Fruit fly (Drosophila melanogaster) whole organism, embryonic: Measurements from ENCODE around the gene Pph13.

Experiments used
- B-H2 ChIP-seq: fragments of 200-800 bp; sonication (Bioruptor generic); optimal IDR thresholded peaks from 2 replicates; lab custom pipeline; 2018; ENCODE audit warnings: missing biosample characterization, mild to moderate bottlenecking, missing genetic modification characterization
- BEAF-32 ChIP-seq: fragments of 200-800 bp; sonication (Bioruptor generic); optimal IDR thresholded peaks from 3 replicates; lab custom pipeline; 2017; ENCODE audit warnings: missing biosample characterization, missing genetic modification characterization, mild to moderate bottlenecking, moderate library complexity, missing genetic modification reagents
- Bdp1 ChIP-seq: fragments of 200-800 bp; sonication (Bioruptor generic); optimal IDR thresholded peaks from 3 replicates; lab custom pipeline; 2016; ENCODE audit warnings: missing biosample characterization, missing genetic modification characterization
- BtbVII ChIP-seq: fragments of 200-800 bp; sonication (Bioruptor generic); optimal IDR thresholded peaks from 3 replicates; lab custom pipeline; 2017; ENCODE audit warnings: missing biosample characterization, mild to moderate bottlenecking, missing genetic modification characterization
- CG10366 ChIP-seq: fragments of 200-800 bp; sonication (Bioruptor generic); IDR thresholded peaks from 2 replicates; pipeline ENCODE4 v1.3.6; 2022; ENCODE audit warnings: missing biosample characterization, missing genetic modification characterization
- CG11093 ChIP-seq: fragments of 200-800 bp; sonication (Bioruptor generic); IDR thresholded peaks from 3 replicates; pipeline ENCODE4 v1.3.6; 2022; ENCODE audit warnings: missing biosample characterization, missing genetic modification characterization
- CG11560 ChIP-seq: fragments of 200-800 bp; sonication (Bioruptor generic); IDR thresholded peaks from 3 replicates; pipeline ENCODE4 v1.3.6; 2022; ENCODE audit warnings: missing biosample characterization, missing genetic modification characterization
- CG13287 ChIP-seq: fragments of 200-800 bp; sonication (Bioruptor generic); IDR thresholded peaks from 2 replicates; pipeline ENCODE4 v1.3.6; 2022; ENCODE audit warnings: missing biosample characterization, missing genetic modification characterization; ENCODE audit not compliant: partially characterized antibody
- CG13894 ChIP-seq: fragments of 200-800 bp; sonication (Bioruptor generic); optimal IDR thresholded peaks from 3 replicates; lab custom pipeline; 2018; ENCODE audit warnings: missing biosample characterization, mild to moderate bottlenecking, missing genetic modification characterization, moderate library complexity
- CG17186 ChIP-seq: fragments of 200-800 bp; sonication (Bioruptor generic); optimal IDR thresholded peaks from 3 replicates; lab custom pipeline; 2017; ENCODE audit warnings: missing biosample characterization, missing genetic modification reagents, missing genetic modification characterization
- CG17912 ChIP-seq: fragments of 200-800 bp; sonication (Bioruptor generic); optimal IDR thresholded peaks from 2 replicates; lab custom pipeline; 2018; ENCODE audit warnings: missing biosample characterization, mild to moderate bottlenecking, missing genetic modification characterization
- CG18619 ChIP-seq: fragments of 200-800 bp; sonication (Bioruptor generic); optimal IDR thresholded peaks from 3 replicates; lab custom pipeline; 2017; ENCODE audit warnings: missing biosample characterization, mild to moderate bottlenecking, missing genetic modification characterization
- CG2678 ChIP-seq: fragments of 200-800 bp; sonication (Bioruptor generic); optimal IDR thresholded peaks from 3 replicates; lab custom pipeline; 2019; ENCODE audit warnings: missing biosample characterization, mild to moderate bottlenecking, missing genetic modification characterization, moderate library complexity
- CG42726 ChIP-seq: fragments of 200-800 bp; sonication (Bioruptor generic); IDR thresholded peaks from 2 replicates; pipeline ENCODE4 v1.3.6; 2022; ENCODE audit warnings: missing biosample characterization, missing genetic modification characterization; ENCODE audit not compliant: partially characterized antibody
- CG6791 ChIP-seq: fragments of 200-800 bp; sonication (Bioruptor generic); IDR thresholded peaks from 3 replicates; pipeline ENCODE4 v1.3.6; 2022; ENCODE audit warnings: missing biosample characterization, missing genetic modification characterization; ENCODE audit not compliant: partially characterized antibody
- CG7786 ChIP-seq: fragments of 200-800 bp; sonication (Bioruptor generic); optimal IDR thresholded peaks from 2 replicates; lab custom pipeline; 2016; ENCODE audit warnings: missing biosample characterization, missing genetic modification characterization
- CG7839 ChIP-seq: fragments of 200-800 bp; sonication (Bioruptor generic); optimal IDR thresholded peaks from 3 replicates; lab custom pipeline; 2018; ENCODE audit warnings: missing biosample characterization, mild to moderate bottlenecking, missing genetic modification characterization, moderate library complexity
- CG9215 ChIP-seq: fragments of 200-800 bp; sonication (Bioruptor generic); IDR thresholded peaks from 2 replicates; pipeline ENCODE4 v1.3.6; 2022; ENCODE audit warnings: missing biosample characterization, missing genetic modification characterization
- CHES-1-like ChIP-seq: fragments of 200-800 bp; sonication (Bioruptor generic); optimal IDR thresholded peaks from 2 replicates; lab custom pipeline; 2016; ENCODE audit warnings: missing biosample characterization, missing genetic modification characterization
- CkIIα-i1 ChIP-seq: fragments of 200-800 bp; sonication (Bioruptor generic); IDR thresholded peaks from 2 replicates; pipeline ENCODE4 v1.3.6; 2022; ENCODE audit warnings: missing biosample characterization, missing genetic modification characterization
- CrebB ChIP-seq: fragments of 200-800 bp; sonication (Bioruptor generic); optimal IDR thresholded peaks from 3 replicates; lab custom pipeline; 2018; ENCODE audit warnings: missing biosample characterization, mild to moderate bottlenecking, missing genetic modification characterization
- D19B ChIP-seq: fragments of 200-800 bp; sonication (Bioruptor generic); optimal IDR thresholded peaks from 2 replicates; lab custom pipeline; 2017; ENCODE audit warnings: missing biosample characterization, mild to moderate bottlenecking, missing genetic modification characterization
- Dek ChIP-seq: fragments of 200-800 bp; sonication (Bioruptor generic); optimal IDR thresholded peaks from 3 replicates; lab custom pipeline; 2019; ENCODE audit warnings: missing biosample characterization, mild to moderate bottlenecking, missing genetic modification characterization, moderate library complexity
- Ets65A ChIP-seq: fragments of 200-800 bp; sonication (Bioruptor generic); peaks from one replicate; lab custom pipeline; 2016; ENCODE audit warnings: missing biosample characterization, missing genetic modification characterization
- GATAe ChIP-seq: fragments of 200-800 bp; sonication (Bioruptor generic); conservative IDR thresholded peaks from 2 replicates; pipeline ENCODE4 v1.3.6; 2022; ENCODE audit warnings: missing biosample characterization, missing genetic modification characterization
- HHEX ChIP-seq: fragments of 200-800 bp; sonication (Bioruptor generic); optimal IDR thresholded peaks from 3 replicates; lab custom pipeline; 2017; ENCODE audit warnings: missing biosample characterization, mild to moderate bottlenecking, missing genetic modification characterization, missing genetic modification reagents
- Hr51 ChIP-seq, 2 experiments: fragments of 200-800 bp; sonication (Bioruptor generic); optimal IDR thresholded peaks; 2 replicates in 1 of 2; 3 replicates in 1 of 2; lab custom pipeline; 2016 to 2018; ENCODE audit warnings: missing biosample characterization in 2 of 2, missing genetic modification characterization in 2 of 2, mild to moderate bottlenecking in 1 of 2, moderate library complexity in 1 of 2
- MBD-R2 ChIP-seq: fragments of 200-800 bp; sonication (Bioruptor generic); IDR thresholded peaks from 2 replicates; pipeline ENCODE4 v1.3.6; 2022; ENCODE audit warnings: missing biosample characterization, missing genetic modification characterization
- Med ChIP-seq: fragments of 200-800 bp; sonication (Bioruptor generic); peaks from one replicate; lab custom pipeline; 2016; ENCODE audit warnings: missing biosample characterization, missing genetic modification characterization, mild to moderate bottlenecking, inconsistent platforms, moderate library complexity
- Oli ChIP-seq: fragments of 200-800 bp; sonication (Bioruptor generic); optimal IDR thresholded peaks from 2 replicates; lab custom pipeline; 2018; ENCODE audit warnings: missing biosample characterization, mild to moderate bottlenecking, missing genetic modification characterization, moderate library complexity
- Optix ChIP-seq: fragments of 200-800 bp; sonication (Bioruptor generic); IDR thresholded peaks from 3 replicates; pipeline ENCODE4 v1.3.6; 2022; ENCODE audit warnings: missing biosample characterization, missing genetic modification characterization
- Scr ChIP-seq: fragments of 200-800 bp; sonication (Bioruptor generic); IDR thresholded peaks from 2 replicates; pipeline ENCODE4 v1.3.6; 2022; ENCODE audit warnings: missing biosample characterization, missing genetic modification characterization; ENCODE audit not compliant: partially characterized antibody
- corto ChIP-seq: fragments of 200-800 bp; sonication (Bioruptor generic); optimal IDR thresholded peaks from 2 replicates; lab custom pipeline; 2016; ENCODE audit warnings: missing biosample characterization, mild to moderate bottlenecking, missing genetic modification characterization, moderate library complexity
- ems ChIP-seq: fragments of 200-800 bp; sonication (Bioruptor generic); optimal IDR thresholded peaks from 3 replicates; lab custom pipeline; 2016; ENCODE audit warnings: missing biosample characterization, missing genetic modification characterization
- esg ChIP-seq: fragments of 200-800 bp; sonication (Bioruptor generic); conservative IDR thresholded peaks from 2 replicates; pipeline ENCODE4 v1.3.6; 2022; ENCODE audit warnings: missing biosample characterization, missing genetic modification characterization
- fu2 ChIP-seq: fragments of 200-800 bp; sonication (Bioruptor generic); optimal IDR thresholded peaks from 2 replicates; lab custom pipeline; 2016; ENCODE audit warnings: missing biosample characterization, missing genetic modification characterization
- gro ChIP-seq: fragments of 200-800 bp; sonication (Bioruptor generic); optimal IDR thresholded peaks from 2 replicates; lab custom pipeline; 2016; ENCODE audit warnings: missing biosample characterization, missing genetic modification characterization
- gsb-n ChIP-seq: fragments of 200-800 bp; sonication (Bioruptor generic); optimal IDR thresholded peaks from 3 replicates; lab custom pipeline; 2018; ENCODE audit warnings: missing biosample characterization, mild to moderate bottlenecking, missing genetic modification characterization
- hbn ChIP-seq: fragments of 200-800 bp; sonication (Bioruptor generic); IDR thresholded peaks from 2 replicates; pipeline ENCODE4 v1.3.6; 2022; ENCODE audit warnings: missing biosample characterization, missing genetic modification characterization; ENCODE audit not compliant: partially characterized antibody
- lmd ChIP-seq: fragments of 200-800 bp; sonication (Bioruptor generic); IDR thresholded peaks from 2 replicates; pipeline ENCODE4 v1.3.6; 2022; ENCODE audit warnings: missing biosample characterization, missing genetic modification characterization
- mam ChIP-seq: fragments of 200-800 bp; sonication (Bioruptor generic); optimal IDR thresholded peaks from 3 replicates; lab custom pipeline; 2016; ENCODE audit warnings: missing biosample characterization, missing genetic modification characterization
- nerfin-2 ChIP-seq: fragments of 200-800 bp; sonication (Bioruptor generic); IDR thresholded peaks from 2 replicates; pipeline ENCODE4 v1.3.6; 2022; ENCODE audit warnings: missing biosample characterization, missing genetic modification characterization; ENCODE audit not compliant: partially characterized antibody
- oc ChIP-seq: fragments of 200-800 bp; sonication (Bioruptor generic); optimal IDR thresholded peaks from 2 replicates; lab custom pipeline; 2018; ENCODE audit warnings: missing biosample characterization, mild to moderate bottlenecking, missing genetic modification characterization, moderate library complexity
- pho ChIP-seq: fragments of 200-800 bp; sonication (Bioruptor generic); optimal IDR thresholded peaks from 2 replicates; lab custom pipeline; 2016; ENCODE audit warnings: missing biosample characterization, missing genetic modification characterization
- rib ChIP-seq: fragments of 200-800 bp; sonication (Bioruptor generic); IDR thresholded peaks from 2 replicates; pipeline ENCODE4 v1.3.6; 2022; ENCODE audit warnings: missing biosample characterization, missing genetic modification characterization
- run ChIP-seq: fragments of 200-800 bp; sonication (Bioruptor generic); optimal IDR thresholded peaks from 3 replicates; lab custom pipeline; 2018; ENCODE audit warnings: missing biosample characterization, mild to moderate bottlenecking, missing genetic modification characterization
- sens-2 ChIP-seq: fragments of 200-800 bp; sonication (Bioruptor generic); IDR thresholded peaks from 2 replicates; pipeline ENCODE4 v1.3.6; 2022; ENCODE audit warnings: missing biosample characterization, missing genetic modification characterization
- slou ChIP-seq: fragments of 200-800 bp; sonication (Bioruptor generic); optimal IDR thresholded peaks from 3 replicates; lab custom pipeline; 2016; ENCODE audit warnings: missing biosample characterization, missing genetic modification characterization
- stc ChIP-seq: fragments of 200-800 bp; sonication (Bioruptor generic); IDR thresholded peaks from 2 replicates; pipeline ENCODE4 v1.3.6; 2022; ENCODE audit warnings: missing biosample characterization, missing genetic modification characterization
- vnd ChIP-seq: fragments of 200-800 bp; sonication (Bioruptor generic); IDR thresholded peaks from 3 replicates; pipeline ENCODE4 v1.3.6; 2022; ENCODE audit warnings: missing biosample characterization, missing genetic modification characterization; ENCODE audit not compliant: partially characterized antibody

The Pph13 gene

dm6 chr2L:568030-568429, 9.3 kb upstream of the Pph13 start, which contains the start of the genes Nle and Sf3b1 (continued):
- TF ChIP-seq rib (GFP tag; lab: Robert Waterston, UW) = no peak
- TF ChIP-seq CG17912 (GFP tag; lab: Kevin White, UChicago) = peak; percentile 50
- TF ChIP-seq corto (GFP tag; lab: Kevin White, UChicago) = no peak
- TF ChIP-seq CG17186 (GFP tag; lab: Kevin White, UChicago) = peak; percentile 54
- TF ChIP-seq CG10366 (GFP tag; lab: Robert Waterston, UW) = peak; percentile 8; the same call in 1 of the 2 replicates
- peak; percentile 85 for TF ChIP-seq CG6791 (GFP tag; lab: Robert Waterston, UW)
- TF ChIP-seq pho = peak; percentile 48
- peak; percentile 90 for TF ChIP-seq CG11560
- TF ChIP-seq sens-2 (GFP tag; lab: Robert Waterston, UW) = no peak
- TF ChIP-seq HHEX (GFP tag; lab: Kevin White, UChicago) = no peak
- no peak for TF ChIP-seq CG11093 (GFP tag; lab: Robert Waterston, UW)
- peak; percentile 91 for TF ChIP-seq Ets65A (GFP tag; lab: Kevin White, UChicago)
- peak; percentile 36 for TF ChIP-seq CG7786 (GFP tag; lab: Kevin White, UChicago)
- TF ChIP-seq B-H2 (GFP tag; lab: Kevin White, UChicago) = no peak
- no peak for TF ChIP-seq stc
- peak; percentile 80 for TF ChIP-seq CHES-1-like (GFP tag; lab: Kevin White, UChicago)
- TF ChIP-seq D19B = no peak
- TF ChIP-seq Optix = no peak
- TF ChIP-seq CG2678 (tag; lab: Kevin White, UChicago) = no peak
- TF ChIP-seq Med (GFP tag; lab: Kevin White, UChicago) = peak; percentile 89
- peak; percentile 97 for TF ChIP-seq hbn
- TF ChIP-seq Scr = peak; percentile 96
- no peak for TF ChIP-seq CrebB (tag; lab: Kevin White, UChicago)
- no peak for TF ChIP-seq GATAe (GFP tag; lab: Robert Waterston, UW)
- TF ChIP-seq CG18619 = no peak
- TF ChIP-seq oc (tag; lab: Kevin White, UChicago) = no peak
- TF ChIP-seq Oli (tag; lab: Kevin White, UChicago) = no peak
- TF ChIP-seq CG13894 = no peak
- TF ChIP-seq CkIIα-i1 = no peak
- peak; percentile 46 for TF ChIP-seq Bdp1 (GFP tag; lab: Kevin White, UChicago)
- no peak for TF ChIP-seq Dek (tag; lab: Kevin White, UChicago)
- TF ChIP-seq CG9215 (GFP tag; lab: Robert Waterston, UW) = peak; percentile 65
- TF ChIP-seq gsb-n (tag; lab: Kevin White, UChicago) = no peak
- peak; percentile 96 for TF ChIP-seq BEAF-32
- TF ChIP-seq CG42726 (GFP tag; lab: Robert Waterston, UW) = peak; percentile 89; the same call in 1 of the 2 replicates
- peak; percentile 56 for TF ChIP-seq gro (GFP tag; lab: Kevin White, UChicago)
- peak; percentile 24 for TF ChIP-seq ems
- no peak for TF ChIP-seq run (tag; lab: Kevin White, UChicago)
- peak; percentile 6; the same call in 1 of the 2 replicates for TF ChIP-seq lmd
- TF ChIP-seq MBD-R2 = peak; percentile 81
- TF ChIP-seq fu2 = peak; percentile 19
- no peak for TF ChIP-seq CG7839 (tag; lab: Kevin White, UChicago)
- TF ChIP-seq Hr51 (GFP tag; optimal IDR thresholded peaks at IDR 0.05; lab: Kevin White, UChicago) = no peak
- peak; percentile 95 for TF ChIP-seq vnd (GFP tag; lab: Robert Waterston, UW)
- 0 out of 2 replicates have a peak, but pooled peaks have one; percentile 4 for TF ChIP-seq esg (GFP tag; lab: Robert Waterston, UW)
- TF ChIP-seq slou (GFP tag; lab: Kevin White, UChicago) = no peak
- TF ChIP-seq nerfin-2 (GFP tag; lab: Robert Waterston, UW) = peak; percentile 80
- TF ChIP-seq BtbVII = no peak
- TF ChIP-seq CG13287 (GFP tag; lab: Robert Waterston, UW) = peak; percentile 99
- TF ChIP-seq mam (GFP tag; lab: Kevin White, UChicago) = peak; percentile 57
